Worm (Caenorhabditis elegans): ENCODE data around the gene klp-13.

The klp-13 gene

DNA sequence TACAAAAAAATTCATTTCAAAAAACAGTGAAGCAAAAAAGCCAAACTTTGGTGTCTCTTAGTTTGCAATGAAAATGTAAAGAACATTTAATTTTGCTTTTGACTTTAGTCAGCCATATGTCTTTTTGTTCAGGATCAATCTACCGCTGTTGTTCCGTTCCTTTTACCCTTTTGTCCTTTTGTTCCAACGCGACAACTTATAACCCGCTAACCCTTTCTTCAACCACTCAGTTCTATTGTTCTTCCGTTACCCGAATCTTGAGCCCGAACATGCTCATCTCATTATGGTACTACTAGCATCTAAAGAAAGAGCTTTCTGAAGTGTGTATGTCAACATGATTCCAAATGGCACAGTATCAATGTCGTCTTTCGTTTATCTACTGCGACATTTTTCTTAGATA is 9.2 kb downstream of the klp-13 start:
- TF ChIP-seq ceh-36 (tag; optimal IDR thresholded peaks at IDR 0.05) (no peak), hmg-4 (GFP tag; optimal IDR thresholded peaks at IDR 0.05) (no peak), tbx-37 (GFP tag; conservative IDR thresholded peaks at IDR 0.05) (no peak), B0310.2 (tag; optimal IDR thresholded peaks at IDR 0.05) (no peak), ceh-13 (GFP tag; optimal IDR thresholded peaks at IDR 0.05) (no peak), scrt-1 (GFP tag; IDR thresholded peaks at IDR 0.05) (no peak), flt-1 (GFP tag; IDR thresholded peaks at IDR 0.05) (no peak), aly-1 (tag; optimal IDR thresholded peaks at IDR 0.05) (no peak), ets-7 (tag; optimal IDR thresholded peaks at IDR 0.05) (no peak)

DNA sequence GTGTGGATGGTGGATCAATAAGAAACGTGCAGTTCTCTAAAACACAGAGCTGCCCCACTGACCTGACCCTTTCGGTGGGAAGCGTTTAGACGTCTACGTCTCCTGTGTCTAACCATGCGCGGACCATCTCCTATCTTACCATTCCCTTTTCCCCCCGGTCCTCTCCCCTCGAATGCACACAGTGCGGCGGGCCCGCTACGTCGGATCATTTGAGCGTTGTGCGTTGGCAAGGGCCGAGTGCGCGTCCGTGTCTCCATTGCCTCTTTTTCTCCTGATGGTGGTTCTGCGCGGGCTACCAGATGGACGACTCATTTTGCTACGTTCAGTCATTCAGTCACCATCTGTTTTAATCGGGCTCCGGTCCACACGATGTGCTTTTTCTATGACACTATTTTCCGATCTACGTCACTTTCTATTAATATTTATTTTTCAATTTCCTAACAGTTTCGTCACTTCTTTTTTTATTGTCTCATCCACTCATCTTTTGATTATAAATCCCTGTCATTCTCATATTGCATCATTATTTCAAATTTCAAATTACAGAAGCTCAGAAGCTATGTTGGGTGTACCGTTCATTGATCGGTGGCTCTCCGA is 10.9 kb downstream of the klp-13 start, which contains the start of gene inx-3:
Gene inx-3 (plus strand): TSS at position 544 of the 594 bp plus-strand sequence.
- no peak for TF ChIP-seq B0310.2 (tag; optimal IDR thresholded peaks at IDR 0.05)
- TF ChIP-seq hmg-4 (GFP tag; optimal IDR thresholded peaks at IDR 0.05) = peak; percentile 73
- TF ChIP-seq ceh-36 (tag; optimal IDR thresholded peaks at IDR 0.05) = no peak
- 0 out of 2 replicates have a peak, but pooled peaks have one; percentile 25 for TF ChIP-seq sea-1 (GFP tag; conservative IDR thresholded peaks at IDR 0.05)
- TF ChIP-seq tra-4 (tag; optimal IDR thresholded peaks at IDR 0.05) = no peak
- no peak for TF ChIP-seq ets-7 (tag; optimal IDR thresholded peaks at IDR 0.05)
- TF ChIP-seq F13C5.2 (tag; optimal IDR thresholded peaks at IDR 0.05) = no peak
- TF ChIP-seq ceh-13 (GFP tag; optimal IDR thresholded peaks at IDR 0.05) = no peak
- peak; percentile 31 for TF ChIP-seq aly-1 (tag; optimal IDR thresholded peaks at IDR 0.05)
- TF ChIP-seq pes-1 (GFP tag; IDR thresholded peaks at IDR 0.05) = no peak; the same call in 1 of the 2 replicates
- TF ChIP-seq tbx-37 (GFP tag; conservative IDR thresholded peaks at IDR 0.05) = 0 out of 2 replicates have a peak, but pooled peaks have one; percentile 21
- no peak for TF ChIP-seq ama-1 (optimal IDR thresholded peaks at IDR 0.05)
- TF ChIP-seq hnd-1 (tag; optimal IDR thresholded peaks at IDR 0.05) = no peak
- no peak for TF ChIP-seq hmbx-1 (tag; optimal IDR thresholded peaks at IDR 0.05)
- peak; percentile 24; the same call in 1 of the 2 replicates for TF ChIP-seq flt-1 (GFP tag; IDR thresholded peaks at IDR 0.05)
- no peak for TF ChIP-seq scrt-1 (GFP tag; IDR thresholded peaks at IDR 0.05)
- TF ChIP-seq tbx-11 (GFP tag; IDR thresholded peaks at IDR 0.05) = no peak

- TF ChIP-seq flt-1 (GFP tag; IDR thresholded peaks at IDR 0.05) = no peak
Measured at ce11 chrX:5999103-5999554, 14.3 kb downstream of the klp-13 start, which contains the start of gene F22F4.9. TSS of gene F22F4.9 (minus strand) at chrX:5999504.

DNA sequence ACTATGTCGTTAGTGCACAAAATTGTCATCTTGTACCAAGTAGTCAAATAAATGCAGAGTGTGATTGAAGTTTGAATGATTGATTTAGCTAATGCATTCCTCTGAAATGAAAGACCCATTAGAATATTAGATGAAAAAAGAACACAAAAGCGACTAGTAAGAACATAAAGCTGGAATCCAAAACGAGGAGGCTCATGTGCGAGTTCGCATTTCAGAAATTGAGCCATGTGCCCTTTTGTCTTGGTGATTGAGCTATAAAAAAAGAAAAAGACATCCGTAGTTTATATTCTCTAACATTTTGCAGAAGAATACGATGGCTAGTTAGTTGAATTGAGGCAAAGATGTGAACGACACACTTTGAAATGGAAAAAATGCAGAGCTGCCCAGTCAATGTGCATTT is 16.6 kb downstream of the klp-13 start, which contains the start of gene F22F4.4:
Gene F22F4.4 (minus strand): TSS at position 101 of the 400 bp plus-strand sequence.
- TF ChIP-seq hnd-1 (tag; optimal IDR thresholded peaks at IDR 0.05) = no peak

DNA sequence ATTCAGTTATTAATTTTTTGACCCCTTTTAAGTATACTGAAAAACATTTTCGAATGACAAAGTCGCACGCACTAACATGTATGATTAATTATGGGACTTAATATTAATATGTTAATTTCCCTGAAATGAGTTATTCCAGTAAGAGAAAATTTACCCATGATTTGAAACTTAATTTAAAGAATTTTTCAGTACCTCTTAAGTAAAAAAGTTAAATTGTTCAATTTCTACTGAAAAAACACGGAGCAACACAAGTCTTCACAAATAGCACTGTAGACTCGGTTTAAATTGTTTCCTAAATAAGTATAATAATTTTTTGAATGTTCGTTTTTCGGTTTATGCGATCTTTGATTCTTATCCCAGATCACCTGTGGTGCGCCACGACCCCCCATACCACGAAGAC is 17.7 kb downstream of the klp-13 start:
- TF ChIP-seq ets-7 (tag; optimal IDR thresholded peaks at IDR 0.05) (no peak), tbx-37 (GFP tag; conservative IDR thresholded peaks at IDR 0.05) (no peak), B0310.2 (tag; optimal IDR thresholded peaks at IDR 0.05) (no peak), ama-1 (optimal IDR thresholded peaks at IDR 0.05) (no peak)

DNA sequence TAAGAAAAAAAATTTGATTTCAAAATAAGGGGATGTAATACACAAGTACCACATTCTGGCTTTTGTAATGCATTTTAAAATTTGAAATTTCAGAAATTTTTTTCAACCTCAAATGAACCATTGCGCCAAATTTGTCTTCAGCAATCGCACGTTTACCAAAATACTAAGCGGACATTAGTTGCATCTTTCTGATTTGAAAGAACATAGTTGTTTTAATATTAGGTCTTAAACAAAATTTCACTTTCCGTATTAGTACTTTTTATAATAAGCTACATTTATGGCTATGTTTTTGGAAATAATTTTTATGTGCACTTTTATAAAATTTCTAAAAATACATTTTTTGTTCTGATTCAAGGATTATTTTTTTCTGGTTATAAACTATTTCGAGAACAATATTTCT is 19.1 kb downstream of the klp-13 start, which contains the start of gene sups-1:
Gene sups-1 (plus strand): TSS at position 301 of the 400 bp plus-strand sequence.
- TF ChIP-seq hmbx-1 (tag; optimal IDR thresholded peaks at IDR 0.05) (no peak), tra-4 (tag; optimal IDR thresholded peaks at IDR 0.05) (no peak), ceh-13 (GFP tag; optimal IDR thresholded peaks at IDR 0.05) (no peak), scrt-1 (GFP tag; IDR thresholded peaks at IDR 0.05) (no peak), ets-7 (tag; optimal IDR thresholded peaks at IDR 0.05) (no peak), tbx-11 (GFP tag; IDR thresholded peaks at IDR 0.05) (no peak), tbx-37 (GFP tag; conservative IDR thresholded peaks at IDR 0.05) (no peak), hnd-1 (tag; optimal IDR thresholded peaks at IDR 0.05) (no peak), F13C5.2 (tag; optimal IDR thresholded peaks at IDR 0.05) (no peak), flt-1 (GFP tag; IDR thresholded peaks at IDR 0.05) (no peak), ceh-36 (tag; optimal IDR thresholded peaks at IDR 0.05) (no peak), sea-1 (GFP tag; conservative IDR thresholded peaks at IDR 0.05) (no peak)

DNA sequence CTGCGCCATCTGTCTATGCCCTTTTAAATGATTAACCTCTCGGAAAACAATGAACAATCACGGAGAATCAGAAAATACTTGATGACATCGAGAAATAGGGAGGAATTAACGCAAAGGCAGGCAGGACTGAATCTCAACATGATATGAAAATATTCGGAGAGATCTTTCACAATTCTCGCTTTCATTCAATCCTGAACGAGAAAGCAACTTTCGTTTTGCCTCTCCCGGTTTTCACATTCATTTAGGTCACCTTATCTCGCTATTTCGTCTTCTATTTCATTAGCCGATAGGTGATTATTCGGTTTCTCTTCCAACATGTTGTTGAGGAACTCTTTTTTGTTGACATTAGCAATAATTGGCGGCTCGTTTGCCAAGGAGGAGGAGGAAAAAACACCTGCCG is 19.5 kb downstream of the klp-13 start:
- TF ChIP-seq pes-1 (GFP tag; IDR thresholded peaks at IDR 0.05) (no peak), ceh-13 (GFP tag; optimal IDR thresholded peaks at IDR 0.05) (no peak), ceh-36 (tag; optimal IDR thresholded peaks at IDR 0.05) (no peak), scrt-1 (GFP tag; IDR thresholded peaks at IDR 0.05) (no peak), ama-1 (optimal IDR thresholded peaks at IDR 0.05) (no peak), hnd-1 (tag; optimal IDR thresholded peaks at IDR 0.05) (no peak), ets-7 (tag; optimal IDR thresholded peaks at IDR 0.05) (no peak), tbx-37 (GFP tag; conservative IDR thresholded peaks at IDR 0.05) (no peak), flt-1 (GFP tag; IDR thresholded peaks at IDR 0.05) (no peak), sea-1 (GFP tag; conservative IDR thresholded peaks at IDR 0.05) (no peak), F13C5.2 (tag; optimal IDR thresholded peaks at IDR 0.05) (no peak), tra-4 (tag; optimal IDR thresholded peaks at IDR 0.05) (no peak), B0310.2 (tag; optimal IDR thresholded peaks at IDR 0.05) (no peak), hmbx-1 (tag; optimal IDR thresholded peaks at IDR 0.05) (no peak), hmg-4 (GFP tag; optimal IDR thresholded peaks at IDR 0.05) (no peak)

ce11 chrX:6010573-6010972 is 25.8 kb downstream of the klp-13 start, which contains the start of gene C09B8.3:
TSS of gene C09B8.3 (minus strand) at chrX:6010673.
- no peak for TF ChIP-seq F13C5.2 (tag; optimal IDR thresholded peaks at IDR 0.05)
- TF ChIP-seq tra-4 (tag; optimal IDR thresholded peaks at IDR 0.05) = no peak
- no peak for TF ChIP-seq tbx-37 (GFP tag; conservative IDR thresholded peaks at IDR 0.05)
- no peak for TF ChIP-seq aly-1 (tag; optimal IDR thresholded peaks at IDR 0.05)
- no peak for TF ChIP-seq sea-1 (GFP tag; conservative IDR thresholded peaks at IDR 0.05)
- no peak for TF ChIP-seq pes-1 (GFP tag; IDR thresholded peaks at IDR 0.05)
- TF ChIP-seq ceh-36 (tag; optimal IDR thresholded peaks at IDR 0.05) = no peak
- no peak for TF ChIP-seq flt-1 (GFP tag; IDR thresholded peaks at IDR 0.05)
- TF ChIP-seq hmg-4 (GFP tag; optimal IDR thresholded peaks at IDR 0.05) = no peak
- no peak for TF ChIP-seq ama-1 (optimal IDR thresholded peaks at IDR 0.05)
- TF ChIP-seq ets-7 (tag; optimal IDR thresholded peaks at IDR 0.05) = no peak
- no peak for TF ChIP-seq hmbx-1 (tag; optimal IDR thresholded peaks at IDR 0.05)

All from whole organism, early embryonic.